Worm (Caenorhabditis elegans): ENCODE results near the gene pccb-1.

ce11 chrX:3106137-3106536, 16.8 kb downstream of the pccb-1 start, which contains the start of gene K10B3.5:
- TF ChIP-seq cnd-1 (tag; optimal IDR thresholded peaks at IDR 0.05) (no peak), ceh-43 (GFP tag; optimal IDR thresholded peaks at IDR 0.05) (no peak), nhr-237 (tag; optimal IDR thresholded peaks at IDR 0.05) (no peak), unc-39 (tag; optimal IDR thresholded peaks at IDR 0.05) (no peak), blmp-1 (tag; optimal IDR thresholded peaks at IDR 0.05) (no peak)

All from whole organism, mixed stage, embryonic.